Worm (Caenorhabditis elegans): Measurements from ENCODE around the gene ZK105.5.
A peak's percentile ranks its signal among the peaks of the same experiment; 100 is the strongest.

The ZK105.5 gene

ce11 chrV:7734909-7735308 lies 17.4 kb upstream of the ZK105.5 start, which contains the start of gene clic-1 (continued):
- TF ChIP-seq attf-6 (GFP tag; IDR thresholded peaks at IDR 0.05) (no peak), zim-3 (tag; optimal IDR thresholded peaks at IDR 0.05) (no peak), ztf-6 (GFP tag; IDR thresholded peaks at IDR 0.05) (no peak), F52B5.7 (tag; optimal IDR thresholded peaks at IDR 0.05) (no peak), lsy-27 (tag; optimal IDR thresholded peaks at IDR 0.05; ENCODE audit: borderline replicate concordance, insufficient read depth) (no peak), sdz-38 (tag; optimal IDR thresholded peaks at IDR 0.05) (no peak), F33H1.4 (GFP tag; IDR thresholded peaks at IDR 0.05) (peak; percentile 14; the same call in 1 of the 2 replicates), F37B4.10 (GFP tag; IDR thresholded peaks at IDR 0.05) (no peak), hrde-1 (tag; optimal IDR thresholded peaks at IDR 0.05; ENCODE audit: borderline replicate concordance) (no peak), F39B2.1 (GFP tag; IDR thresholded peaks at IDR 0.05) (no peak), nhr-179 (tag; optimal IDR thresholded peaks at IDR 0.05) (no peak), ceh-27 (GFP tag; optimal IDR thresholded peaks at IDR 0.05) (peak; percentile 24), ztf-3 (GFP tag; optimal IDR thresholded peaks at IDR 0.05) (no peak), K12H6.12 (tag; optimal IDR thresholded peaks at IDR 0.05) (no peak), aptf-3 (GFP tag; IDR thresholded peaks at IDR 0.05) (no peak), ceh-58 (GFP tag; IDR thresholded peaks at IDR 0.05) (no peak), nhr-27 (tag; optimal IDR thresholded peaks at IDR 0.05) (no peak), lin-35 (GFP tag; optimal IDR thresholded peaks at IDR 0.05) (peak in 1 of 3 experiments; percentile 86), B0336.3 (GFP tag; IDR thresholded peaks at IDR 0.05) (no peak), pha-4 (tag; optimal IDR thresholded peaks at IDR 0.05) (no peak), Y53G8AR.9 (GFP tag; conservative IDR thresholded peaks at IDR 0.05) (no peak), snpc-4 (GFP tag; optimal IDR thresholded peaks at IDR 0.05) (no peak), snpc-4 (tag; optimal IDR thresholded peaks at IDR 0.05) (no peak), gei-17 (GFP tag; optimal IDR thresholded peaks at IDR 0.05) (no peak), lir-1 (GFP tag; conservative IDR thresholded peaks at IDR 0.05) (no peak), egl-18 (GFP tag; IDR thresholded peaks at IDR 0.05) (no peak), somi-1 (GFP tag; optimal IDR thresholded peaks at IDR 0.05) (no peak), T07F8.4 (tag; optimal IDR thresholded peaks at IDR 0.05) (no peak), snpc-3.4 (tag; optimal IDR thresholded peaks at IDR 0.05) (no peak)

- TF ChIP-seq B0035.1 (tag; optimal IDR thresholded peaks at IDR 0.05) (no peak), hmg-1.2 (GFP tag; IDR thresholded peaks at IDR 0.05) (no peak), snpc-1.1 (tag; optimal IDR thresholded peaks at IDR 0.05; ENCODE audit: insufficient read depth) (no peak), F49E8.2 (tag; optimal IDR thresholded peaks at IDR 0.05; ENCODE audit: insufficient read depth) (peak; percentile 31), athp-1 (tag; optimal IDR thresholded peaks at IDR 0.05) (peak; percentile 49), lin-54 (GFP tag; optimal IDR thresholded peaks at IDR 0.05) (peak; percentile 26), hmg-20 (GFP tag; IDR thresholded peaks at IDR 0.05) (no peak), mxl-1 (tag; optimal IDR thresholded peaks at IDR 0.05) (peak; percentile 26), akir-1 (GFP tag; optimal IDR thresholded peaks at IDR 0.05) (no peak), snpc-4 (GFP tag; optimal IDR thresholded peaks at IDR 0.05) (no peak), snpc-4 (tag; optimal IDR thresholded peaks at IDR 0.05) (no peak), aptf-2 (GFP tag; conservative IDR thresholded peaks at IDR 0.05) (no peak), dox-1 (GFP tag; IDR thresholded peaks at IDR 0.05) (no peak), lag-1 (GFP tag; IDR thresholded peaks at IDR 0.05) (no peak), pha-4 (tag; optimal IDR thresholded peaks at IDR 0.05) (no peak), nhr-120 (GFP tag; IDR thresholded peaks at IDR 0.05) (no peak), him-1 (tag; optimal IDR thresholded peaks at IDR 0.05) (no peak), ama-1 (optimal IDR thresholded peaks at IDR 0.05) (no peak), ama-1 (GFP tag; optimal IDR thresholded peaks at IDR 0.05) (peak in 1 of 2 experiments; percentile 43), ceh-40 (GFP tag; IDR thresholded peaks at IDR 0.05) (no peak), ekl-4 (GFP tag; IDR thresholded peaks at IDR 0.05) (peak; percentile 60; the same call in 1 of the 2 replicates), attf-3 (GFP tag; conservative IDR thresholded peaks at IDR 0.05) (no peak), B0261.1 (tag; optimal IDR thresholded peaks at IDR 0.05) (no peak)
These were observed 15.8 kb upstream of the ZK105.5 start for ce11 chrV:7733240-7733765.

Data from whole organism, young adult.